Worm (Caenorhabditis elegans) whole organism, L2 larva: Measurements from ENCODE around the gene enu-3.5.

Experiments used
- F13H6.1 ChIP-seq: sonication (generic microtip); optimal IDR thresholded peaks from 2 replicates; lab custom pipeline; 2016; ENCODE audit warnings: missing genetic modification characterization, missing compliant biosample characterization
- R02D3.7 ChIP-seq: fragments of 150-350 bp; optimal IDR thresholded peaks from 2 replicates; lab custom pipeline; 2014; ENCODE audit warnings: missing biosample characterization, missing genetic modification characterization
- alr-1 ChIP-seq: fragments of 150-350 bp; optimal IDR thresholded peaks from 2 replicates; lab custom pipeline; 2014; ENCODE audit warnings: missing biosample characterization, missing genetic modification characterization
- ama-1 ChIP-seq: fragments of 150-350 bp; optimal IDR thresholded peaks from 2 replicates; lab custom pipeline; 2018; ENCODE audit warnings: inconsistent platforms
- blmp-1 ChIP-seq: sonication (generic microtip); optimal IDR thresholded peaks from 2 replicates; lab custom pipeline; 2017; ENCODE audit warnings: missing genetic modification characterization, mild to moderate bottlenecking, missing compliant biosample characterization, antibody characterized with exemption, moderate library complexity; ENCODE audit not compliant: insufficient read depth
- ceh-16 ChIP-seq: fragments of 150-350 bp; optimal IDR thresholded peaks from 2 replicates; lab custom pipeline; 2014; ENCODE audit warnings: missing biosample characterization, missing genetic modification characterization
- ceh-82 ChIP-seq: fragments of 150-350 bp; optimal IDR thresholded peaks from 2 replicates; lab custom pipeline; 2014; ENCODE audit warnings: missing biosample characterization, missing genetic modification characterization
- crh-2 ChIP-seq: sonication (generic microtip); optimal IDR thresholded peaks from 2 replicates; lab custom pipeline; 2017; ENCODE audit warnings: missing biosample characterization, missing genetic modification characterization
- dmd-4 ChIP-seq: sonication (generic microtip); optimal IDR thresholded peaks from 2 replicates; lab custom pipeline; 2017; ENCODE audit warnings: missing biosample characterization, missing genetic modification characterization
- egl-27 ChIP-seq: sonication (generic microtip); optimal IDR thresholded peaks from 3 replicates; lab custom pipeline; 2017; ENCODE audit warnings: missing biosample characterization, missing genetic modification reagents, missing genetic modification characterization
- elt-1 ChIP-seq: fragments of 150-350 bp; optimal IDR thresholded peaks from 2 replicates; lab custom pipeline; 2014; ENCODE audit warnings: missing biosample characterization, missing genetic modification characterization
- elt-3 ChIP-seq: sonication (generic microtip); optimal IDR thresholded peaks from 2 replicates; lab custom pipeline; 2017; ENCODE audit warnings: missing biosample characterization, missing genetic modification characterization
- fos-1 ChIP-seq: fragments of 150-350 bp; optimal IDR thresholded peaks from 2 replicates; lab custom pipeline; 2014; ENCODE audit warnings: missing biosample characterization, missing genetic modification characterization
- gmeb-1 ChIP-seq: fragments of 150-350 bp; optimal IDR thresholded peaks from 2 replicates; lab custom pipeline; 2014; ENCODE audit warnings: missing biosample characterization, missing genetic modification characterization
- lin-11 ChIP-seq: fragments of 150-350 bp; sonication (generic microtip); optimal IDR thresholded peaks from 2 replicates; lab custom pipeline; 2014; ENCODE audit warnings: missing biosample characterization, missing genetic modification characterization, inconsistent platforms, mixed read lengths
- lin-13 ChIP-seq: fragments of 150-350 bp; optimal IDR thresholded peaks from 2 replicates; lab custom pipeline; 2014; ENCODE audit warnings: missing biosample characterization, missing genetic modification reagents, missing genetic modification characterization
- lin-39 ChIP-seq: fragments of 150-350 bp; optimal IDR thresholded peaks from 2 replicates; lab custom pipeline; 2014; ENCODE audit warnings: missing biosample characterization, missing genetic modification reagents, missing genetic modification characterization
- lsy-2 ChIP-seq, 2 experiments: fragments of 150-350 bp in 1 of 2; sonication (generic microtip) in 1 of 2; optimal IDR thresholded peaks; 2 replicates each; lab custom pipeline; 2014 to 2017; ENCODE audit warnings: missing biosample characterization in 2 of 2, missing genetic modification characterization in 2 of 2
- mab-5 ChIP-seq: fragments of 150-350 bp; optimal IDR thresholded peaks from 2 replicates; lab custom pipeline; 2014; ENCODE audit warnings: missing biosample characterization, missing genetic modification characterization
- mbf-1 ChIP-seq: sonication (generic microtip); optimal IDR thresholded peaks from 2 replicates; lab custom pipeline; 2017; ENCODE audit warnings: missing biosample characterization, missing genetic modification characterization
- mdl-1 ChIP-seq, 2 experiments: fragments of 150-350 bp in 1 of 2; sonication (generic microtip) in 1 of 2; optimal IDR thresholded peaks; 2 replicates each; lab custom pipeline; 2017; ENCODE audit warnings: missing biosample characterization in 2 of 2, missing genetic modification characterization in 2 of 2
- nhr-10 ChIP-seq: sonication (generic microtip); optimal IDR thresholded peaks from 2 replicates; lab custom pipeline; 2017; ENCODE audit warnings: missing biosample characterization, missing genetic modification characterization
- nhr-11 ChIP-seq: fragments of 150-350 bp; optimal IDR thresholded peaks from 2 replicates; lab custom pipeline; 2014; ENCODE audit warnings: missing biosample characterization, missing genetic modification characterization
- nhr-21 ChIP-seq: fragments of 150-350 bp; optimal IDR thresholded peaks from 2 replicates; lab custom pipeline; 2014; ENCODE audit warnings: missing biosample characterization, missing genetic modification characterization
- nhr-23 ChIP-seq: fragments of 150-350 bp; optimal IDR thresholded peaks from 2 replicates; lab custom pipeline; 2014; ENCODE audit warnings: missing biosample characterization, missing genetic modification reagents, missing genetic modification characterization
- nhr-237 ChIP-seq: fragments of 150-350 bp; optimal IDR thresholded peaks from 2 replicates; lab custom pipeline; 2014; ENCODE audit warnings: missing biosample characterization, missing genetic modification characterization
- nhr-25 ChIP-seq: fragments of 150-350 bp; sonication (generic microtip); optimal IDR thresholded peaks from 3 replicates; lab custom pipeline; 2014; ENCODE audit warnings: missing biosample characterization, missing genetic modification characterization
- nhr-6 ChIP-seq: fragments of 150-350 bp; optimal IDR thresholded peaks from 2 replicates; lab custom pipeline; 2014; ENCODE audit warnings: missing biosample characterization, missing genetic modification characterization
- sem-4 ChIP-seq: fragments of 150-350 bp; optimal IDR thresholded peaks from 2 replicates; lab custom pipeline; 2014; ENCODE audit warnings: missing biosample characterization, missing genetic modification reagents, missing genetic modification characterization
- sma-3 ChIP-seq: sonication (generic microtip); optimal IDR thresholded peaks from 2 replicates; lab custom pipeline; 2016; ENCODE audit warnings: missing genetic modification reagents, missing genetic modification characterization, missing compliant biosample characterization
- sma-9 ChIP-seq, 2 experiments: fragments of 150-350 bp in 1 of 2; sonication (generic microtip) in 1 of 2; optimal IDR thresholded peaks; 2 replicates each; lab custom pipeline; 2014 to 2016; ENCODE audit warnings: missing genetic modification characterization in 2 of 2, mild to moderate bottlenecking in 1 of 2, missing biosample characterization in 1 of 2, missing compliant biosample characterization in 1 of 2, missing genetic modification reagents in 1 of 2, moderate library complexity in 1 of 2
- snpc-4 ChIP-seq: fragments of 150-350 bp; optimal IDR thresholded peaks from 2 replicates; lab custom pipeline; 2014; ENCODE audit warnings: missing biosample characterization, missing genetic modification characterization
- unc-39 ChIP-seq: fragments of 150-350 bp; optimal IDR thresholded peaks from 2 replicates; lab custom pipeline; 2014; ENCODE audit warnings: missing biosample characterization, missing genetic modification characterization
- unc-55 ChIP-seq: fragments of 150-350 bp; sonication (generic microtip); optimal IDR thresholded peaks from 3 replicates; lab custom pipeline; 2014; ENCODE audit warnings: missing biosample characterization, missing genetic modification reagents, missing genetic modification characterization
- zag-1 ChIP-seq: fragments of 150-350 bp; optimal IDR thresholded peaks from 2 replicates; lab custom pipeline; 2014; ENCODE audit warnings: missing biosample characterization, missing genetic modification characterization
- ztf-1 ChIP-seq: fragments of 200-800 bp; sonication (Bioruptor generic); conservative IDR thresholded peaks from 2 replicates; pipeline ENCODE4 v1.3.6; 2022; ENCODE audit warnings: missing genetic modification characterization, missing compliant biosample characterization
- ztf-11 ChIP-seq: sonication (generic microtip); optimal IDR thresholded peaks from 2 replicates; lab custom pipeline; 2017; ENCODE audit warnings: missing biosample characterization, missing genetic modification characterization

The enu-3.5 gene

ce11 chrIII:12904987-12905541 is 27.1 kb downstream of the enu-3.5 start, which contains the start of gene cox-5A (continued):
- TF ChIP-seq nhr-25 (tag; lab: Kevin White, UChicago) (peak; percentile 99), blmp-1 (tag; lab: Kevin White, UChicago) (peak; percentile 89), lsy-2 (tag; optimal IDR thresholded peaks at IDR 0.05; lab: Kevin White, UChicago) (peak; percentile 100), mdl-1 (tag; optimal IDR thresholded peaks at IDR 0.05; lab: Kevin White, UChicago) (peak; percentile 82 to 92), nhr-10 (peak; percentile 95), dmd-4 (tag; lab: Kevin White, UChicago) (peak; percentile 72), lin-11 (tag; lab: Kevin White, UChicago) (peak; percentile 99)

- TF ChIP-seq F13H6.1 (tag; lab: Kevin White, UChicago) (peak; percentile 32), unc-55 (GFP tag; lab: Kevin White, UChicago) (peak; percentile 18), R02D3.7 (tag; lab: Kevin White, UChicago) (peak; percentile 13), alr-1 (tag; lab: Kevin White, UChicago) (no peak), sem-4 (tag; lab: Kevin White, UChicago) (peak; percentile 20), ama-1 (peak; percentile 50), sma-9 (GFP tag; optimal IDR thresholded peaks at IDR 0.05; lab: Kevin White, UChicago) (peak; percentile 61), sma-9 (tag; optimal IDR thresholded peaks at IDR 0.05; lab: Kevin White, UChicago) (no peak), nhr-25 (tag; lab: Kevin White, UChicago) (peak; percentile 11), nhr-21 (tag; lab: Kevin White, UChicago) (no peak), crh-2 (tag; lab: Kevin White, UChicago) (peak; percentile 39), nhr-6 (tag; lab: Kevin White, UChicago) (peak; percentile 54), lin-13 (peak; percentile 37), sma-3 (GFP tag; lab: Kevin White, UChicago) (peak; percentile 39), ztf-1 (no peak), ztf-11 (tag; lab: Kevin White, UChicago) (no peak), lin-39 (tag; lab: Kevin White, UChicago) (no peak), nhr-237 (no peak), lsy-2 (tag; optimal IDR thresholded peaks at IDR 0.05; lab: Kevin White, UChicago) (peak; percentile 54 to 70), gmeb-1 (no peak), fos-1 (no peak)
Observed at ce11 chrIII:12906611-12907037, 28.6 kb downstream of the enu-3.5 start.

ce11 chrIII:12907218-12907617 is 29.2 kb downstream of the enu-3.5 start:
- TF ChIP-seq gmeb-1 (no peak), R02D3.7 (tag; lab: Kevin White, UChicago) (no peak), sma-9 (GFP tag; optimal IDR thresholded peaks at IDR 0.05; lab: Kevin White, UChicago) (no peak), sma-9 (tag; optimal IDR thresholded peaks at IDR 0.05; lab: Kevin White, UChicago) (no peak)

ce11 chrIII:12910365-12910764 is 32.4 kb downstream of the enu-3.5 start, which contains the start of gene flp-14:
Gene flp-14, plus strand, starts transcription at chrIII:12910510.
- TF ChIP-seq sma-3 (GFP tag; lab: Kevin White, UChicago) (no peak), fos-1 (no peak), nhr-21 (tag; lab: Kevin White, UChicago) (no peak), R02D3.7 (tag; lab: Kevin White, UChicago) (no peak), crh-2 (tag; lab: Kevin White, UChicago) (no peak), dmd-4 (tag; lab: Kevin White, UChicago) (no peak), lin-11 (tag; lab: Kevin White, UChicago) (no peak), unc-39 (tag; lab: Kevin White, UChicago) (no peak), nhr-23 (tag; lab: Kevin White, UChicago) (no peak), lin-39 (tag; lab: Kevin White, UChicago) (no peak), nhr-6 (tag; lab: Kevin White, UChicago) (no peak), nhr-25 (tag; lab: Kevin White, UChicago) (no peak), elt-1 (tag; lab: Kevin White, UChicago) (no peak), blmp-1 (tag; lab: Kevin White, UChicago) (no peak), lin-13 (no peak), snpc-4 (tag; lab: Kevin White, UChicago) (no peak), sem-4 (tag; lab: Kevin White, UChicago) (no peak), ztf-11 (tag; lab: Kevin White, UChicago) (no peak)

ce11 chrIII:12916459-12916858 is 38.5 kb downstream of the enu-3.5 start:
- TF ChIP-seq nhr-25 (tag; lab: Kevin White, UChicago), result no peak
- no peak for TF ChIP-seq ceh-82 (tag; lab: Kevin White, UChicago)
- no peak for TF ChIP-seq fos-1
- no peak for TF ChIP-seq nhr-10
- no peak for TF ChIP-seq zag-1 (tag; lab: Kevin White, UChicago)
- no peak for TF ChIP-seq mbf-1 (tag; lab: Kevin White, UChicago)
- no peak for TF ChIP-seq ceh-16 (tag; lab: Kevin White, UChicago)
- TF ChIP-seq egl-27 (tag; lab: Kevin White, UChicago), result no peak
- no peak for TF ChIP-seq sem-4 (tag; lab: Kevin White, UChicago)
- no peak for TF ChIP-seq lin-11 (tag; lab: Kevin White, UChicago)
- no peak for TF ChIP-seq ama-1
- TF ChIP-seq unc-39 (tag; lab: Kevin White, UChicago), result no peak
- TF ChIP-seq elt-3 (tag; lab: Kevin White, UChicago), result no peak
- TF ChIP-seq mab-5 (tag; lab: Kevin White, UChicago), result no peak
- no peak for TF ChIP-seq elt-1 (tag; lab: Kevin White, UChicago)
- TF ChIP-seq sma-9 (GFP tag; optimal IDR thresholded peaks at IDR 0.05; lab: Kevin White, UChicago), result no peak
- no peak for TF ChIP-seq sma-9 (tag; optimal IDR thresholded peaks at IDR 0.05; lab: Kevin White, UChicago)
- TF ChIP-seq sma-3 (GFP tag; lab: Kevin White, UChicago), result no peak
- no peak for TF ChIP-seq nhr-11 (tag; lab: Kevin White, UChicago)
